Worm (Caenorhabditis elegans): ENCODE data around the gene dro-1.
A peak's percentile ranks its signal among the peaks of the same experiment; 100 is the strongest.

The dro-1 gene

ce11 chrIII:13344538-13345136 lies 2.2 kb downstream of the dro-1 start, which contains the start of gene acaa-2 (continued):
- TF ChIP-seq mxl-2 (GFP tag; conservative IDR thresholded peaks at IDR 0.05): no peak
- TF ChIP-seq nhr-237 (tag; optimal IDR thresholded peaks at IDR 0.05): no peak
- TF ChIP-seq ama-1 (optimal IDR thresholded peaks at IDR 0.05): no peak
- TF ChIP-seq ztf-11 (tag; optimal IDR thresholded peaks at IDR 0.05): no peak
- TF ChIP-seq nhr-42 (GFP tag; IDR thresholded peaks at IDR 0.05): no peak
- TF ChIP-seq Y105C5A.15 (GFP tag; IDR thresholded peaks at IDR 0.05): no peak
- TF ChIP-seq F26F4.8 (GFP tag; conservative IDR thresholded peaks at IDR 0.05): no peak
- TF ChIP-seq spr-3 (GFP tag; optimal IDR thresholded peaks at IDR 0.05): no peak
- 0 out of 2 replicates have a peak, but pooled peaks have one; percentile 36 for TF ChIP-seq snpc-1.2 (GFP tag; IDR thresholded peaks at IDR 0.05)
- no peak for TF ChIP-seq vab-7 (GFP tag; IDR thresholded peaks at IDR 0.05)
- no peak for TF ChIP-seq saeg-2 (GFP tag; IDR thresholded peaks at IDR 0.05)
- TF ChIP-seq zip-11 (GFP tag; IDR thresholded peaks at IDR 0.05): no peak
- TF ChIP-seq daf-12 (tag; optimal IDR thresholded peaks at IDR 0.05): no peak
- TF ChIP-seq pqm-1 (tag; optimal IDR thresholded peaks at IDR 0.05): peak; percentile 1
- TF ChIP-seq zfp-2 (tag; optimal IDR thresholded peaks at IDR 0.05): no peak
- TF ChIP-seq F49E8.2 (tag; optimal IDR thresholded peaks at IDR 0.05; ENCODE audit: borderline replicate concordance): no peak
- TF ChIP-seq nhr-77 (tag; optimal IDR thresholded peaks at IDR 0.05): peak; percentile 5
- no peak for TF ChIP-seq ceh-82 (tag; optimal IDR thresholded peaks at IDR 0.05)
- TF ChIP-seq nhr-10 (tag; optimal IDR thresholded peaks at IDR 0.05): peak; percentile 75
- no peak for TF ChIP-seq nhr-25 (tag; optimal IDR thresholded peaks at IDR 0.05; ENCODE audit: borderline replicate concordance, insufficient read depth)
- no peak for TF ChIP-seq ctbp-1 (GFP tag; IDR thresholded peaks at IDR 0.05)
- TF ChIP-seq dmd-6 (GFP tag; IDR thresholded peaks at IDR 0.05): peak; percentile 40; the same call in 1 of the 2 replicates
- peak; percentile 40 for TF ChIP-seq hlh-11 (tag; optimal IDR thresholded peaks at IDR 0.05)
- TF ChIP-seq D1046.2 (GFP tag; IDR thresholded peaks at IDR 0.05): no peak
- no peak for TF ChIP-seq hmg-1.1 (GFP tag; IDR thresholded peaks at IDR 0.05)
- TF ChIP-seq mep-1 (tag; optimal IDR thresholded peaks at IDR 0.05): peak; percentile 49
- no peak for TF ChIP-seq nhr-41 (GFP tag; IDR thresholded peaks at IDR 0.05)
- TF ChIP-seq lsy-2 (tag; optimal IDR thresholded peaks at IDR 0.05): peak in 1 of 2 experiments; percentile 30
- peak; percentile 31 for TF ChIP-seq duxl-1 (tag; optimal IDR thresholded peaks at IDR 0.05; ENCODE audit: poor library complexity)
- no peak for TF ChIP-seq lin-39 (tag; optimal IDR thresholded peaks at IDR 0.05)
- no peak for TF ChIP-seq lim-7 (GFP tag; IDR thresholded peaks at IDR 0.05)
- TF ChIP-seq dve-1 (tag; optimal IDR thresholded peaks at IDR 0.05; ENCODE audit: insufficient read depth): peak; percentile 73
- no peak for TF ChIP-seq egl-43 (GFP tag; IDR thresholded peaks at IDR 0.05)
- peak; percentile 18; the same call in 1 of the 2 replicates for TF ChIP-seq lin-38 (GFP tag; IDR thresholded peaks at IDR 0.05)
- no peak for TF ChIP-seq skn-1 (tag; optimal IDR thresholded peaks at IDR 0.05)
- peak; percentile 77 for TF ChIP-seq nhr-11 (tag; optimal IDR thresholded peaks at IDR 0.05)
- TF ChIP-seq R02D3.7 (tag; optimal IDR thresholded peaks at IDR 0.05): no peak
- TF ChIP-seq lin-15B (tag; optimal IDR thresholded peaks at IDR 0.05): no peak
- peak; percentile 1 for TF ChIP-seq ztf-7 (tag; optimal IDR thresholded peaks at IDR 0.05)
- TF ChIP-seq T26A8.4 (GFP tag; IDR thresholded peaks at IDR 0.05): no peak
- TF ChIP-seq lin-13 (GFP tag; optimal IDR thresholded peaks at IDR 0.05): no peak
- no peak for TF ChIP-seq ceh-20 (GFP tag; IDR thresholded peaks at IDR 0.05)
- no peak for TF ChIP-seq mdl-1 (tag; optimal IDR thresholded peaks at IDR 0.05)
- no peak for TF ChIP-seq F37D6.2 (tag; optimal IDR thresholded peaks at IDR 0.05)

Measured in whole organism, L4 larva.